Fruit fly (Drosophila melanogaster) Kc167 (cell line): ENCODE data around the gene elg1.

ENCODE experiments used
- Myc ChIP-seq: fragments of >200 bp; optimal IDR thresholded peaks from 2 replicates; lab custom pipeline; 2017; ENCODE audit warnings: missing external identifiers
- Sin3A ChIP-seq: fragments of >200 bp; optimal IDR thresholded peaks from 2 replicates; lab custom pipeline; 2018; ENCODE audit warnings: missing external identifiers
- h ChIP-seq: fragments of >200 bp; optimal IDR thresholded peaks from 3 replicates; lab custom pipeline; 2018; ENCODE audit warnings: missing external identifiers
- insv ChIP-seq: fragments of >200 bp; optimal IDR thresholded peaks from 3 replicates; lab custom pipeline; 2018; ENCODE audit warnings: missing external identifiers
- psq ChIP-seq: fragments of >200 bp; optimal IDR thresholded peaks from 2 replicates; lab custom pipeline; 2017; ENCODE audit warnings: missing external identifiers
- ttk ChIP-seq: sonication (Bioruptor generic); optimal IDR thresholded peaks from 2 replicates; lab custom pipeline; 2017; ENCODE audit warnings: missing external identifiers

The elg1 gene

dm6 chr3L:16145282-16145681 is 13.5 kb downstream of the elg1 start:
- TF ChIP-seq psq (no peak), ttk (lab: Kevin White, UChicago) (no peak), Myc (lab: Kevin White, UChicago) (no peak), insv (lab: Kevin White, UChicago) (no peak), Sin3A (lab: Kevin White, UChicago) (no peak), h (lab: Kevin White, UChicago) (no peak)

- TF ChIP-seq Myc (lab: Kevin White, UChicago): no peak
- TF ChIP-seq insv (lab: Kevin White, UChicago): no peak
- TF ChIP-seq h (lab: Kevin White, UChicago): no peak
- TF ChIP-seq Sin3A (lab: Kevin White, UChicago): no peak
- no peak for TF ChIP-seq psq
- no peak for TF ChIP-seq ttk (lab: Kevin White, UChicago)
These were observed 14.2 kb downstream of the elg1 start for dm6 chr3L:16145931-16146538.

- no peak for TF ChIP-seq psq
- no peak for TF ChIP-seq Myc (lab: Kevin White, UChicago)
- TF ChIP-seq Sin3A (lab: Kevin White, UChicago): no peak
- TF ChIP-seq ttk (lab: Kevin White, UChicago): no peak
These were observed 14.7 kb downstream of the elg1 start for dm6 chr3L:16146539-16146934.

DNA sequence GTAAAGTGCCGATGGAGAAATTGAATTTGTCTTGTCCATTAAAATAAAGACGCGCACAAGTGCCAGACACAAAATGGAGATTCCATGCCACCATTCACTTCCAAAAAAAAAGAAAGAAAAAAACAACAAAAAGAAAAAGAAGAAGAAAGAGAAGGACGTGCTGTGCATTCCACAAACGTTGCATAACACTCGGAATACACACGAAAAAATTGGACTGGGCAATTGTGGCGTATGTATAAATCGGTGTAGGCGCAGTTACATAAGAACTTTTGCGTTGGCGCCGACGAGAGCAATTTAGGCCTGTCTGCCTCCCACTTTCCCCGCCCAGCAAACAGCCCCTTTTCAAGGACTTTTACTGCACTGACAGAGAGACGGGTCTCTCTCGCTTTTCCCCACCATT is 15.5 kb downstream of the elg1 start:
- TF ChIP-seq psq: no peak
- no peak for TF ChIP-seq h (lab: Kevin White, UChicago)
- TF ChIP-seq Sin3A (lab: Kevin White, UChicago): no peak
- no peak for TF ChIP-seq Myc (lab: Kevin White, UChicago)
- no peak for TF ChIP-seq insv (lab: Kevin White, UChicago)
- TF ChIP-seq ttk (lab: Kevin White, UChicago): no peak

DNA sequence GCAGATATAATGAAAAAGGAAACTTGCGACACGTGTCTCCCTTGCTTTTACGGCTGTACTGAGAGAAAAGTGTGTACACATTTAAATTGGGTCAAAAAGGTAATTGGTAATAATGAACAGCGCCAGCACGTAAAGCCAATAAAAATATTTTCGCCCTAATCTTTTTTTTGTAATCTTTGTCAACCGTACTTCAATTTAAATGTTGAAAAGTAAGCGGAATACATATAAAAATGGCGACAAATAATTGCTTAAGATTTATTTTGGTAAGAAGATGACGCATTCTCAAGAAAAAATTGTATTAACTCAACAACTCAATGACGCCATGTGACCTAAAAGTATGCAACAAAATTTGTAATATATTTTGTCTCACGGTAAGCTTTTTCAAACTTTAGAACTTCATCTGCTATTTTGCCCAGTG is 16.0 kb downstream of the elg1 start:
- TF ChIP-seq ttk (lab: Kevin White, UChicago): no peak
- no peak for TF ChIP-seq Sin3A (lab: Kevin White, UChicago)
- no peak for TF ChIP-seq insv (lab: Kevin White, UChicago)

dm6 chr3L:16149418-16150160 is 17.8 kb downstream of the elg1 start:
- TF ChIP-seq Myc (lab: Kevin White, UChicago) (no peak), Sin3A (lab: Kevin White, UChicago) (no peak), insv (lab: Kevin White, UChicago) (no peak), psq (no peak), h (lab: Kevin White, UChicago) (no peak), ttk (lab: Kevin White, UChicago) (no peak)

DNA sequence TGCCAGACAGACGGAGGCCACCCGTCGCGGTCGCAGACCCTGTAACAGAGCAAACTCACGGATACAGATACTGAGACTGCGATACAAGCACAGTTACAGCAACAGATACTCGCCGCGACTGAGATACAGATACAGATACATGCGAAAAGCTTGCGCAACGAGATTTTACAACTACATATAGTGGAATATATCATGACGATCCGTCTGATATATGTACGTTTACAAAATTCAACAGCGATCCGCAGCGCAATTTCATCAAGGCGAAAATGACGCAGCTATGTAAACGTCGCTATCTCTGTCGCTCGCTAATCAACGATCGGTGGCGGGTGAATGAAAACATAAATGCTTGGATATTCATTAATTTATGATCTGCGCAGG is 18.3 kb downstream of the elg1 start:
- TF ChIP-seq ttk (lab: Kevin White, UChicago) (no peak), psq (no peak), Myc (lab: Kevin White, UChicago) (no peak), h (lab: Kevin White, UChicago) (no peak), insv (lab: Kevin White, UChicago) (no peak), Sin3A (lab: Kevin White, UChicago) (no peak)

dm6 chr3L:16150850-16151515 is 19.2 kb downstream of the elg1 start:
- TF ChIP-seq Myc (lab: Kevin White, UChicago) (no peak), ttk (lab: Kevin White, UChicago) (no peak), psq (no peak)

DNA sequence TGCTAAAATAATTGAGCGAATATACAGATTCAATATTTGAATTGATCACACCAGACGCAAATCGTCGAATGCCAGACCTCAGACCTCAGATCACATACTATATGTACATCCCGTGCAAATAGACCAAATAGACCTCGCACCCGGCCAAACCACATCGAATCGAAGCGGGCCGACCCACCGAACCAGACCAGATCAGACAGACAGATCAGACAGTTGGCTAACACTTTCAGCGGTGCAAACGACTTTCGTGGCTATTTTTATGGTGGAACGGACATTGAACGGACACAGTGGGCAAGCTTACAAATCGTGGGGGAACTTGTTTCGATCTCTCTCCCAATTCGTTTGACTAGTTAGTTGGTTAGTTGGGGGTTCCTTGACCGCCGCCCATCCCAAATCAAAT is 19.9 kb downstream of the elg1 start:
- TF ChIP-seq insv (lab: Kevin White, UChicago) (no peak), h (lab: Kevin White, UChicago) (no peak), Myc (lab: Kevin White, UChicago) (no peak), Sin3A (lab: Kevin White, UChicago) (no peak), psq (no peak), ttk (lab: Kevin White, UChicago) (no peak)

DNA sequence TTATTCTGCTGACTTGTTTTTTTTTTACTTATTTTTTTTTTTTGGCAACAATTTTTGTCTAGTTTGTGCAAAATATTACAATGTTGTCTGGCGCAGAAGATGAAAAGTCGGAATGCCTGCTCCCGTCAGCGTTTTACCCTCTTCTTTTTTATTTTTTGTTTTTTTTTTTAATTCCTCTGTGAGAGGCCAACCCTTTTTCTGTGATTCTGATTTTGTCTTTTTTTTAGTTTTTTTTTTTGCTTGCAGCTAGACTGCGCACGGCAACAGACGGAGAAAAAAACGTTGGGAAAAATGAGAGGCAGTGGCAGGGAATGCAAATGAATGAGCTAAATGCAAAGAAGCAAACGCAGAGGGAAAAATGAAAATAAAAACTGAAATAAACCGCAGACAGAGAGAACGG is 21.3 kb downstream of the elg1 start:
- TF ChIP-seq Sin3A (lab: Kevin White, UChicago): no peak
- no peak for TF ChIP-seq psq
- TF ChIP-seq ttk (lab: Kevin White, UChicago): no peak
- TF ChIP-seq h (lab: Kevin White, UChicago): no peak
- no peak for TF ChIP-seq Myc (lab: Kevin White, UChicago)
- TF ChIP-seq insv (lab: Kevin White, UChicago): no peak

dm6 chr3L:16153650-16154049 is 21.8 kb downstream of the elg1 start:
- TF ChIP-seq ttk (lab: Kevin White, UChicago): no peak
- no peak for TF ChIP-seq Myc (lab: Kevin White, UChicago)
- TF ChIP-seq insv (lab: Kevin White, UChicago): no peak
- TF ChIP-seq psq: no peak
- TF ChIP-seq Sin3A (lab: Kevin White, UChicago): no peak
- TF ChIP-seq h (lab: Kevin White, UChicago): no peak

dm6 chr3L:16155547-16155946 is 23.7 kb downstream of the elg1 start:
- no peak for TF ChIP-seq Sin3A (lab: Kevin White, UChicago)
- TF ChIP-seq Myc (lab: Kevin White, UChicago): no peak
- TF ChIP-seq psq: no peak
- no peak for TF ChIP-seq ttk (lab: Kevin White, UChicago)
